Fruit fly (Drosophila melanogaster): ENCODE data around the gene CG11089.

Gene CG11089

dm6 chr3R:24876843-24877457, at the start of gene CG11089, which contains the start of gene CG31381:
TSS of gene CG11089 (plus strand) at chr3R:24877045.
TSS of gene CG31381 (plus strand) at chr3R:24877045.
- TF ChIP-seq tj (GFP tag; optimal IDR thresholded peaks at IDR 0.05) = peak; percentile 46
- TF ChIP-seq Mnt (GFP tag; optimal IDR thresholded peaks at IDR 0.05) = peak; percentile 80
- no peak for TF ChIP-seq CG11617 (GFP tag; optimal IDR thresholded peaks at IDR 0.05)

- no peak for TF ChIP-seq Crg-1 (GFP tag; optimal IDR thresholded peaks at IDR 0.05)
- TF ChIP-seq kay (GFP tag; ENCODE audit: borderline replicate concordance) = peak; percentile 35
- no peak for TF ChIP-seq ovo (GFP tag; optimal IDR thresholded peaks at IDR 0.05)
Measured at dm6 chr3R:24828234-24828633, 48.6 kb upstream of the CG11089 start, which contains the start of gene RabX4. TSS of gene RabX4 (minus strand) at chr3R:24828409.

dm6 chr3R:24829887-24830351, 46.9 kb upstream of the CG11089 start, which contains the start of the genes Kaz and CG43273:
TSS of gene Kaz (minus strand) at chr3R:24829959.
TSS of gene CG43273 (plus strand) at chr3R:24830301.
- peak; percentile 71 for TF ChIP-seq toe (GFP tag; optimal IDR thresholded peaks at IDR 0.05)
- peak; percentile 41 for TF ChIP-seq CG7045 (GFP tag; optimal IDR thresholded peaks at IDR 0.05)
- TF ChIP-seq Crg-1 (GFP tag; optimal IDR thresholded peaks at IDR 0.05) = peak; percentile 14
- peak; percentile 67 for TF ChIP-seq CG1620 (GFP tag; optimal IDR thresholded peaks at IDR 0.05)
- TF ChIP-seq cnc (optimal IDR thresholded peaks at IDR 0.05) = no peak
- TF ChIP-seq CG11617 (GFP tag; optimal IDR thresholded peaks at IDR 0.05) = peak; percentile 54
- TF ChIP-seq ovo (GFP tag; optimal IDR thresholded peaks at IDR 0.05) = peak; percentile 46
- no peak for TF ChIP-seq cic (GFP tag; optimal IDR thresholded peaks at IDR 0.05)
- peak; percentile 67 for TF ChIP-seq CG7101 (tag; optimal IDR thresholded peaks at IDR 0.05)
- TF ChIP-seq Clk (GFP tag; optimal IDR thresholded peaks at IDR 0.05) = no peak
- peak; percentile 40 for TF ChIP-seq CG5204 (GFP tag; optimal IDR thresholded peaks at IDR 0.05)
- peak; percentile 62 for TF ChIP-seq kay (GFP tag; ENCODE audit: borderline replicate concordance)
- peak; percentile 36 for TF ChIP-seq pad (GFP tag; optimal IDR thresholded peaks at IDR 0.05)
- TF ChIP-seq CG12768 (GFP tag; optimal IDR thresholded peaks at IDR 0.05) = no peak
- peak; percentile 76 for TF ChIP-seq bab1 (GFP tag; optimal IDR thresholded peaks at IDR 0.05)
- peak; percentile 67 for TF ChIP-seq CG14711 (tag; optimal IDR thresholded peaks at IDR 0.05)
- TF ChIP-seq Mnt (GFP tag; optimal IDR thresholded peaks at IDR 0.05) = peak; percentile 25
- peak; percentile 35 for TF ChIP-seq tj (GFP tag; optimal IDR thresholded peaks at IDR 0.05)
- no peak for TF ChIP-seq Hr96 (GFP tag; optimal IDR thresholded peaks at IDR 0.05)
- peak; percentile 37 for TF ChIP-seq CG33017 (tag; optimal IDR thresholded peaks at IDR 0.05)

- TF ChIP-seq CG14711 (tag; optimal IDR thresholded peaks at IDR 0.05) = no peak
- no peak for TF ChIP-seq CG33017 (tag; optimal IDR thresholded peaks at IDR 0.05)
- no peak for TF ChIP-seq CG11617 (GFP tag; optimal IDR thresholded peaks at IDR 0.05)
- no peak for TF ChIP-seq ovo (GFP tag; optimal IDR thresholded peaks at IDR 0.05)
- TF ChIP-seq Hr96 (GFP tag; optimal IDR thresholded peaks at IDR 0.05) = no peak
- no peak for TF ChIP-seq cic (GFP tag; optimal IDR thresholded peaks at IDR 0.05)
- TF ChIP-seq Crg-1 (GFP tag; optimal IDR thresholded peaks at IDR 0.05) = no peak
- TF ChIP-seq Clk (GFP tag; optimal IDR thresholded peaks at IDR 0.05) = no peak
- no peak for TF ChIP-seq toe (GFP tag; optimal IDR thresholded peaks at IDR 0.05)
- TF ChIP-seq CG7045 (GFP tag; optimal IDR thresholded peaks at IDR 0.05) = no peak
- no peak for TF ChIP-seq Mnt (GFP tag; optimal IDR thresholded peaks at IDR 0.05)
- TF ChIP-seq CG7101 (tag; optimal IDR thresholded peaks at IDR 0.05) = no peak
- TF ChIP-seq CG5204 (GFP tag; optimal IDR thresholded peaks at IDR 0.05) = no peak
Measured at dm6 chr3R:24833652-24834051, 43.2 kb upstream of the CG11089 start, which contains the start of gene sosie. TSS of gene sosie (plus strand) at chr3R:24833952.

dm6 chr3R:24841063-24841462, 35.8 kb upstream of the CG11089 start, which contains the start of gene CG33658:
TSS of gene CG33658 (minus strand) at chr3R:24841163.
- TF ChIP-seq CG33017 (tag; optimal IDR thresholded peaks at IDR 0.05) (no peak), cnc (optimal IDR thresholded peaks at IDR 0.05) (no peak), CG5204 (GFP tag; optimal IDR thresholded peaks at IDR 0.05) (no peak), CG7045 (GFP tag; optimal IDR thresholded peaks at IDR 0.05) (no peak)

- TF ChIP-seq cnc (optimal IDR thresholded peaks at IDR 0.05) (no peak), Clk (GFP tag; optimal IDR thresholded peaks at IDR 0.05) (no peak), kay (GFP tag; ENCODE audit: borderline replicate concordance) (no peak), cic (GFP tag; optimal IDR thresholded peaks at IDR 0.05) (no peak), ovo (GFP tag; optimal IDR thresholded peaks at IDR 0.05) (no peak), CG12768 (GFP tag; optimal IDR thresholded peaks at IDR 0.05) (no peak), pad (GFP tag; optimal IDR thresholded peaks at IDR 0.05) (no peak), CG11617 (GFP tag; optimal IDR thresholded peaks at IDR 0.05) (no peak), tj (GFP tag; optimal IDR thresholded peaks at IDR 0.05) (no peak), toe (GFP tag; optimal IDR thresholded peaks at IDR 0.05) (no peak), CG5204 (GFP tag; optimal IDR thresholded peaks at IDR 0.05) (no peak), CG33017 (tag; optimal IDR thresholded peaks at IDR 0.05) (no peak)
Measured at dm6 chr3R:24841635-24842034, 35.2 kb upstream of the CG11089 start, which contains the start of gene Esp. TSS of gene Esp (plus strand) at chr3R:24841935.

- TF ChIP-seq ovo (GFP tag; optimal IDR thresholded peaks at IDR 0.05) (no peak), CG1620 (GFP tag; optimal IDR thresholded peaks at IDR 0.05) (no peak), cic (GFP tag; optimal IDR thresholded peaks at IDR 0.05) (no peak), kay (GFP tag; ENCODE audit: borderline replicate concordance) (no peak), bab1 (GFP tag; optimal IDR thresholded peaks at IDR 0.05) (no peak), toe (GFP tag; optimal IDR thresholded peaks at IDR 0.05) (no peak), CG7045 (GFP tag; optimal IDR thresholded peaks at IDR 0.05) (no peak), Hr96 (GFP tag; optimal IDR thresholded peaks at IDR 0.05) (no peak), cnc (optimal IDR thresholded peaks at IDR 0.05) (no peak), Mnt (GFP tag; optimal IDR thresholded peaks at IDR 0.05) (no peak), CG12768 (GFP tag; optimal IDR thresholded peaks at IDR 0.05) (no peak), CG33017 (tag; optimal IDR thresholded peaks at IDR 0.05) (no peak), pad (GFP tag; optimal IDR thresholded peaks at IDR 0.05) (no peak), Crg-1 (GFP tag; optimal IDR thresholded peaks at IDR 0.05) (no peak), Clk (GFP tag; optimal IDR thresholded peaks at IDR 0.05) (no peak), CG7101 (tag; optimal IDR thresholded peaks at IDR 0.05) (no peak), CG11617 (GFP tag; optimal IDR thresholded peaks at IDR 0.05) (no peak), CG14711 (tag; optimal IDR thresholded peaks at IDR 0.05) (no peak)
Measured at dm6 chr3R:24845148-24845547, 31.7 kb upstream of the CG11089 start.
